Fruit fly (Drosophila melanogaster) whole organism, embryonic: Measurements from ENCODE around the gene CG15196.

Source experiments
- B-H2 ChIP-seq: fragments of 200-800 bp; sonication (Bioruptor generic); optimal IDR thresholded peaks from 2 replicates; lab custom pipeline; 2018; ENCODE audit warnings: missing biosample characterization, mild to moderate bottlenecking, missing genetic modification characterization
- CG1647 ChIP-seq: fragments of 200-800 bp; sonication (Bioruptor generic); optimal IDR thresholded peaks from 3 replicates; lab custom pipeline; 2016; ENCODE audit warnings: missing biosample characterization, missing genetic modification characterization
- Dll ChIP-seq: fragments of 200-800 bp; sonication (Bioruptor generic); IDR thresholded peaks from 4 replicates; pipeline ENCODE4 v1.3.6; 2022; ENCODE audit warnings: missing biosample characterization, missing genetic modification characterization; ENCODE audit not compliant: partially characterized antibody

DNA sequence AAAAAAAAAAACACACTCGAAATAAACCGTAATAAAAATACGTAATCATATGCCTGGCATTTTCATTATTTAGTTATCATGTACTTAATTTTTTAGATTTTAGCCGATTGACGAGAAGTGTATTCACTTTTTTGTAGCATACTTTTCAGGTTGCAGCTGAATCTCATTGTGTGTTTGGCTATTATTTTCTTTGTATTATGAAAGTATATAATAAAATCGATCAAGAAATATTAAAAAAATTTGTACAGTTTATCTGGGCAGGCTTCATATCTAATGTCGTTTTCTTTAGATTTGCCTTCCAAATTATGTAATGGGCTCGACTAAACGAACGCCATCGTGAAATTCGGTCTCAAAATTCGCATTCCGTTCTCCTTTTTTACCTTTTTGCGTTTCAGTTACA, at the start of gene CG15196:
- no peak for TF ChIP-seq Dll (GFP tag; lab: Robert Waterston, UW)
- no peak for TF ChIP-seq CG1647 (GFP tag; lab: Kevin White, UChicago)
- TF ChIP-seq B-H2 (GFP tag; lab: Kevin White, UChicago) = no peak
